Fruit fly (Drosophila melanogaster): ENCODE data around the gene CG11977.

The CG11977 gene

dm6 chr3R:9019689-9020138 is 22.2 kb downstream of the CG11977 start, which contains the start of gene tgo (continued):
- TF ChIP-seq MTF-1 (GFP tag; optimal IDR thresholded peaks at IDR 0.05; ENCODE audit: borderline replicate concordance) (no peak), bowl (GFP tag; IDR thresholded peaks at IDR 0.05) (no peak), her (GFP tag; optimal IDR thresholded peaks at IDR 0.05) (no peak), kah (GFP tag; optimal IDR thresholded peaks at IDR 0.05) (no peak), pan (optimal IDR thresholded peaks at IDR 0.05) (no peak), pan (GFP tag; optimal IDR thresholded peaks at IDR 0.05 in 1 of 2, IDR thresholded peaks at IDR 0.05 in 1 of 2) (no peak), Max (GFP tag; optimal IDR thresholded peaks at IDR 0.05) (no peak), Dref (GFP tag; IDR thresholded peaks at IDR 0.05) (peak; percentile 89), nerfin-1 (tag; optimal IDR thresholded peaks at IDR 0.05) (peak; percentile 46), CG8281 (tag; optimal IDR thresholded peaks at IDR 0.05) (no peak), sr (GFP tag; IDR thresholded peaks at IDR 0.05) (no peak), Aef1 (GFP tag; IDR thresholded peaks at IDR 0.05) (no peak), klu (GFP tag; IDR thresholded peaks at IDR 0.05) (no peak), sim (GFP tag; IDR thresholded peaks at IDR 0.05) (no peak), CG12659 (GFP tag; optimal IDR thresholded peaks at IDR 0.05) (peak; percentile 69), CG1832 (GFP tag; optimal IDR thresholded peaks at IDR 0.05) (no peak), CG30020 (tag; optimal IDR thresholded peaks at IDR 0.05) (peak; percentile 43), schlank (tag; optimal IDR thresholded peaks at IDR 0.05) (no peak), CG18599 (GFP tag; optimal IDR thresholded peaks at IDR 0.05) (no peak), zen (tag; optimal IDR thresholded peaks at IDR 0.05) (no peak), CG3065 (GFP tag; optimal IDR thresholded peaks at IDR 0.05) (no peak), Dip2 (GFP tag; IDR thresholded peaks at IDR 0.05) (no peak), CG13894 (tag; optimal IDR thresholded peaks at IDR 0.05) (no peak), CG16813 (GFP tag; IDR thresholded peaks at IDR 0.05; ENCODE audit: partially characterized antibody) (peak; percentile 11; the same call in 1 of the 3 replicates), CG42726 (GFP tag; IDR thresholded peaks at IDR 0.05; ENCODE audit: partially characterized antibody) (no peak), chif (GFP tag; optimal IDR thresholded peaks at IDR 0.05) (no peak), CG9437 (GFP tag; optimal IDR thresholded peaks at IDR 0.05) (no peak), odd (GFP tag; optimal IDR thresholded peaks at IDR 0.05) (peak; percentile 1), CG8924 (tag; optimal IDR thresholded peaks at IDR 0.05) (peak; percentile 29), gce (GFP tag; IDR thresholded peaks at IDR 0.05) (no peak), Hey (tag; optimal IDR thresholded peaks at IDR 0.05) (no peak), bbx (GFP tag; IDR thresholded peaks at IDR 0.05; ENCODE audit: partially characterized antibody) (peak; percentile 36; the same call in 1 of the 2 replicates), CG9609 (GFP tag; optimal IDR thresholded peaks at IDR 0.05) (no peak), yki (optimal IDR thresholded peaks at IDR 0.05) (no peak), CG18476 (GFP tag; optimal IDR thresholded peaks at IDR 0.05) (no peak), TFAM (GFP tag; optimal IDR thresholded peaks at IDR 0.05) (no peak), CG18011 (GFP tag; optimal IDR thresholded peaks at IDR 0.05) (no peak), gsb-n (tag; optimal IDR thresholded peaks at IDR 0.05) (no peak), Nf-YB (GFP tag; optimal IDR thresholded peaks at IDR 0.05) (peak; percentile 12), CHES-1-like (GFP tag; optimal IDR thresholded peaks at IDR 0.05) (peak; percentile 64), CG10543 (GFP tag; optimal IDR thresholded peaks at IDR 0.05) (peak; percentile 36), Dbx (GFP tag; IDR thresholded peaks at IDR 0.05) (no peak), HLH3B (GFP tag; IDR thresholded peaks at IDR 0.05) (no peak), tio (GFP tag; optimal IDR thresholded peaks at IDR 0.05) (no peak), CG9797 (GFP tag; optimal IDR thresholded peaks at IDR 0.05) (peak; percentile 94), CG2120 (GFP tag; optimal IDR thresholded peaks at IDR 0.05) (peak; percentile 4), ash1 (GFP tag; optimal IDR thresholded peaks at IDR 0.05) (no peak)
